Worm (Caenorhabditis elegans) whole organism, mixed stage, embryonic: Measurements from ENCODE around the gene samp-1.

Experiments used
- bed-3 ChIP-seq: fragments of 200-800 bp; sonication (Bioruptor generic); optimal IDR thresholded peaks from 3 replicates; lab custom pipeline; 2018; ENCODE audit warnings: mild to moderate bottlenecking, missing genetic modification characterization, moderate library complexity, missing compliant biosample characterization
- blmp-1 ChIP-seq: fragments of 150-350 bp; optimal IDR thresholded peaks from 2 replicates; lab custom pipeline; 2014; ENCODE audit warnings: missing biosample characterization, missing genetic modification characterization
- cnd-1 ChIP-seq: fragments of 200-800 bp; sonication (Bioruptor generic); optimal IDR thresholded peaks from 2 replicates; lab custom pipeline; 2018; ENCODE audit warnings: mild to moderate bottlenecking, missing genetic modification characterization, missing compliant biosample characterization
- elt-1 ChIP-seq: sonication (generic microtip); optimal IDR thresholded peaks from 2 replicates; lab custom pipeline; 2017; ENCODE audit warnings: missing genetic modification characterization, mild to moderate bottlenecking, missing compliant biosample characterization, antibody characterized with exemption, moderate library complexity, borderline replicate concordance; ENCODE audit not compliant: insufficient read depth
- elt-3 ChIP-seq: fragments of 150-350 bp; optimal IDR thresholded peaks from 2 replicates; lab custom pipeline; 2014; ENCODE audit warnings: missing biosample characterization, missing genetic modification characterization
- mep-1 ChIP-seq: fragments of 150-350 bp; optimal IDR thresholded peaks from 2 replicates; lab custom pipeline; 2017; ENCODE audit warnings: missing biosample characterization, missing genetic modification reagents, missing genetic modification characterization, inconsistent platforms
- nhr-12 ChIP-seq: fragments of 150-350 bp; optimal IDR thresholded peaks from 2 replicates; lab custom pipeline; 2014; ENCODE audit warnings: missing biosample characterization, missing genetic modification characterization
- unc-62 ChIP-seq: fragments of 150-350 bp; optimal IDR thresholded peaks from 2 replicates; lab custom pipeline; 2014; ENCODE audit warnings: missing biosample characterization, missing genetic modification reagents, missing genetic modification characterization
- ztf-11 ChIP-seq: fragments of 150-350 bp; optimal IDR thresholded peaks from 2 replicates; lab custom pipeline; 2014; ENCODE audit warnings: missing biosample characterization, missing genetic modification characterization

DNA sequence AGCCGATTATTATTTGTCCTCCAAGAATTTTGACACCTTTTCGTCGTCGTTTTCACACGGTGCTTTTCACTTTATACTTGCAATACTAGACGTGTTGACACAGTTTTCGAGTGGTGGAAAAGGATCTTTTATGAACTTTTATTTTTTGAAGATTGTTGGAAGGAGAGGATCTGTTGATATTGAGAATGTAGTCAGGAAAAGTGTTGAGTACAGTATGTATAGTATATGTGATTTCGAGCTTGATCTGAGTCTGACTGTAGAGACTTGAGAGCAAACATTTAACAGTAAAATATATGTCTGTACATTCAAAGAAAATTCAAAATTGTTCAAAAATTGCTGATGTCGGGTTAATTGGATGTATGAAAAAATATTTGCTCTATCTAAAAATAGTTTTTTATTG is 33.5 kb downstream of the samp-1 start:
- TF ChIP-seq mep-1 (tag; lab: Kevin White, UChicago), result no peak
- no peak for TF ChIP-seq ztf-11 (tag; lab: Kevin White, UChicago)
- no peak for TF ChIP-seq bed-3 (GFP tag; lab: Kevin White, UChicago)
- no peak for TF ChIP-seq blmp-1 (tag; lab: Kevin White, UChicago)
- TF ChIP-seq nhr-12, result no peak
- TF ChIP-seq elt-3, result no peak
- TF ChIP-seq elt-1, result no peak
- TF ChIP-seq cnd-1 (tag; lab: Kevin White, UChicago), result no peak
- TF ChIP-seq unc-62, result no peak
